Worm (Caenorhabditis elegans) whole organism, late embryonic: ENCODE data around the gene W10G11.2.

ENCODE experiments used
- C08G9.2 ChIP-seq: sonication (generic microtip); optimal IDR thresholded peaks from 2 replicates; lab custom pipeline; 2016; ENCODE audit warnings: mild to moderate bottlenecking, missing genetic modification characterization, moderate library complexity, missing compliant biosample characterization
- C38D4.7 ChIP-seq: fragments of 200-800 bp; sonication (Bioruptor generic); optimal IDR thresholded peaks from 2 replicates; lab custom pipeline; 2018; ENCODE audit warnings: mild to moderate bottlenecking, missing genetic modification characterization, moderate library complexity, missing compliant biosample characterization
- F13H6.1 ChIP-seq: sonication (generic microtip); optimal IDR thresholded peaks from 2 replicates; lab custom pipeline; 2016; ENCODE audit warnings: missing genetic modification characterization, missing compliant biosample characterization
- K02D7.2 ChIP-seq: sonication (generic microtip); optimal IDR thresholded peaks from 2 replicates; lab custom pipeline; 2017; ENCODE audit warnings: mild to moderate bottlenecking, missing genetic modification characterization, missing compliant biosample characterization
- Y22D7AL.16 ChIP-seq: sonication (generic microtip); optimal IDR thresholded peaks from 2 replicates; lab custom pipeline; 2016; ENCODE audit warnings: missing genetic modification characterization, missing compliant biosample characterization
- ahr-1 ChIP-seq: sonication (generic microtip); optimal IDR thresholded peaks from 2 replicates; lab custom pipeline; 2016; ENCODE audit warnings: missing genetic modification characterization, missing compliant biosample characterization
- ama-1 ChIP-seq: fragments of 150-350 bp; optimal IDR thresholded peaks from 2 replicates; lab custom pipeline; 2014
- ceh-14 ChIP-seq: sonication (generic microtip); optimal IDR thresholded peaks from 2 replicates; lab custom pipeline; 2016; ENCODE audit warnings: missing genotype, missing genetic modification characterization, missing compliant biosample characterization
- ceh-18 ChIP-seq: sonication (generic microtip); optimal IDR thresholded peaks from 2 replicates; lab custom pipeline; 2016; ENCODE audit warnings: missing genetic modification characterization, missing compliant biosample characterization
- ceh-19 ChIP-seq: fragments of 200-800 bp; sonication (Bioruptor generic); optimal IDR thresholded peaks from 2 replicates; lab custom pipeline; 2018; ENCODE audit warnings: mild to moderate bottlenecking, missing genetic modification characterization, missing compliant biosample characterization
- ceh-2 ChIP-seq: sonication (generic microtip); optimal IDR thresholded peaks from 2 replicates; lab custom pipeline; 2016; ENCODE audit warnings: missing genotype, missing genetic modification characterization, missing compliant biosample characterization
- ceh-24 ChIP-seq: sonication (generic microtip); optimal IDR thresholded peaks from 2 replicates; lab custom pipeline; 2016; ENCODE audit warnings: mild to moderate bottlenecking, missing genetic modification characterization, missing compliant biosample characterization
- ceh-30 ChIP-seq: fragments of 150-350 bp; optimal IDR thresholded peaks from 2 replicates; lab custom pipeline; 2014; ENCODE audit warnings: missing biosample characterization, missing genetic modification characterization
- ceh-31 ChIP-seq: sonication (generic microtip); optimal IDR thresholded peaks from 2 replicates; lab custom pipeline; 2016; ENCODE audit warnings: missing genetic modification characterization, missing compliant biosample characterization
- ceh-45 ChIP-seq: fragments of 200-800 bp; sonication (Bioruptor generic); IDR thresholded peaks from 2 replicates; pipeline ENCODE4 v1.3.6; 2022; ENCODE audit warnings: missing genetic modification reagents, missing genetic modification characterization, missing compliant biosample characterization
- ceh-6 ChIP-seq: fragments of 200-800 bp; sonication (Bioruptor generic); optimal IDR thresholded peaks from 2 replicates; lab custom pipeline; 2018; ENCODE audit warnings: mild to moderate bottlenecking, missing genetic modification characterization, missing compliant biosample characterization
- dmd-4 ChIP-seq: sonication (generic microtip); optimal IDR thresholded peaks from 2 replicates; lab custom pipeline; 2016; ENCODE audit warnings: borderline replicate concordance, missing genetic modification characterization, missing compliant biosample characterization
- elt-2 ChIP-seq: sonication (generic microtip); optimal IDR thresholded peaks from 2 replicates; lab custom pipeline; 2016; ENCODE audit warnings: missing genetic modification reagents, missing genetic modification characterization, missing compliant biosample characterization
- ets-4 ChIP-seq: sonication (generic microtip); optimal IDR thresholded peaks from 2 replicates; lab custom pipeline; 2016; ENCODE audit warnings: missing genetic modification characterization, missing compliant biosample characterization
- eyg-1 ChIP-seq: sonication (generic microtip); optimal IDR thresholded peaks from 2 replicates; lab custom pipeline; 2016; ENCODE audit warnings: missing genotype, missing genetic modification characterization, missing compliant biosample characterization
- fax-1 ChIP-seq: sonication (generic microtip); optimal IDR thresholded peaks from 2 replicates; lab custom pipeline; 2016; ENCODE audit warnings: missing genotype, missing genetic modification characterization, missing compliant biosample characterization
- fkh-10 ChIP-seq: fragments of 150-350 bp; optimal IDR thresholded peaks from 2 replicates; lab custom pipeline; 2014; ENCODE audit warnings: missing biosample characterization, missing genetic modification reagents, missing genetic modification characterization
- fkh-6 ChIP-seq: sonication (generic microtip); optimal IDR thresholded peaks from 2 replicates; lab custom pipeline; 2016; ENCODE audit warnings: missing genetic modification characterization, missing compliant biosample characterization
- gmeb-2 ChIP-seq: sonication (generic microtip); optimal IDR thresholded peaks from 2 replicates; lab custom pipeline; 2016; ENCODE audit warnings: missing genetic modification characterization, inconsistent platforms, missing compliant biosample characterization
- hlh-13 ChIP-seq: fragments of 200-800 bp; sonication (Bioruptor generic); optimal IDR thresholded peaks from 2 replicates; lab custom pipeline; 2018; ENCODE audit warnings: mild to moderate bottlenecking, missing genetic modification characterization, missing compliant biosample characterization
- hlh-30 ChIP-seq: sonication (generic microtip); optimal IDR thresholded peaks from 2 replicates; lab custom pipeline; 2017; ENCODE audit warnings: antibody characterized with exemption, missing genetic modification characterization, missing compliant biosample characterization; ENCODE audit not compliant: insufficient read depth
- hlh-6 ChIP-seq: sonication (generic microtip); optimal IDR thresholded peaks from 2 replicates; lab custom pipeline; 2016; ENCODE audit warnings: missing genotype, missing genetic modification characterization, missing compliant biosample characterization
- hlh-8 ChIP-seq: sonication (generic microtip); optimal IDR thresholded peaks from 2 replicates; lab custom pipeline; 2016; ENCODE audit warnings: missing genotype, missing genetic modification characterization, missing compliant biosample characterization
- lin-11 ChIP-seq: fragments of 200-800 bp; sonication (Bioruptor generic); optimal IDR thresholded peaks from 2 replicates; lab custom pipeline; 2018; ENCODE audit warnings: mild to moderate bottlenecking, missing genetic modification characterization, missing compliant biosample characterization
- mec-3 ChIP-seq: sonication (generic microtip); optimal IDR thresholded peaks from 2 replicates; lab custom pipeline; 2016; ENCODE audit warnings: borderline replicate concordance, missing genetic modification characterization, missing compliant biosample characterization
- nhr-11 ChIP-seq: fragments of 150-350 bp; optimal IDR thresholded peaks from 2 replicates; lab custom pipeline; 2014; ENCODE audit warnings: missing biosample characterization, missing genetic modification characterization
- nhr-232 ChIP-seq: sonication (generic microtip); optimal IDR thresholded peaks from 2 replicates; lab custom pipeline; 2016; ENCODE audit warnings: missing genetic modification characterization, missing compliant biosample characterization
- pat-9 ChIP-seq: fragments of 200-800 bp; sonication (Bioruptor generic); optimal IDR thresholded peaks from 2 replicates; lab custom pipeline; 2018; ENCODE audit warnings: mild to moderate bottlenecking, missing genetic modification characterization, moderate library complexity, missing compliant biosample characterization
- pax-1 ChIP-seq: fragments of 150-350 bp; optimal IDR thresholded peaks from 2 replicates; lab custom pipeline; 2014; ENCODE audit warnings: missing biosample characterization, missing genetic modification characterization
- pha-2 ChIP-seq: sonication (generic microtip); optimal IDR thresholded peaks from 2 replicates; lab custom pipeline; 2017; ENCODE audit warnings: mild to moderate bottlenecking, missing genetic modification characterization, missing compliant biosample characterization
- pha-4 ChIP-seq: fragments of 150-350 bp; optimal IDR thresholded peaks from 2 replicates; lab custom pipeline; 2018; ENCODE audit warnings: missing biosample characterization, missing genetic modification reagents, missing genetic modification characterization
- pros-1 ChIP-seq: fragments of 150-350 bp; optimal IDR thresholded peaks from 2 replicates; lab custom pipeline; 2014; ENCODE audit warnings: missing biosample characterization, missing genetic modification reagents, missing genetic modification characterization
- sox-2 ChIP-seq: fragments of 200-800 bp; sonication (Bioruptor generic); IDR thresholded peaks from 2 replicates; pipeline ENCODE4 v1.3.6; 2022; ENCODE audit warnings: missing genetic modification reagents, missing genetic modification characterization, missing compliant biosample characterization
- syd-9 ChIP-seq: sonication (generic microtip); optimal IDR thresholded peaks from 2 replicates; lab custom pipeline; 2016; ENCODE audit warnings: mild to moderate bottlenecking, missing genetic modification characterization, moderate library complexity, missing compliant biosample characterization
- tbx-2 ChIP-seq: sonication (generic microtip); optimal IDR thresholded peaks from 2 replicates; lab custom pipeline; 2016; ENCODE audit warnings: missing genetic modification characterization, missing compliant biosample characterization
- unc-3 ChIP-seq, 2 experiments: fragments of 200-800 bp in 1 of 2; sonication (Bioruptor generic) in 1 of 2; sonication (generic microtip) in 1 of 2; conservative IDR thresholded peaks in 1 of 2; optimal IDR thresholded peaks in 1 of 2; 2 replicates each; pipeline versions ENCODE4 v1.3.6 to Lab custom; 2016 to 2022; ENCODE audit warnings: missing compliant biosample characterization in 2 of 2, missing genetic modification characterization in 2 of 2, missing genetic modification reagents in 1 of 2
- unc-42 ChIP-seq: sonication (generic microtip); optimal IDR thresholded peaks from 2 replicates; lab custom pipeline; 2016; ENCODE audit warnings: missing genotype, missing genetic modification characterization, missing compliant biosample characterization
- unc-86 ChIP-seq: sonication (generic microtip); optimal IDR thresholded peaks from 2 replicates; lab custom pipeline; 2016; ENCODE audit warnings: missing genetic modification characterization, missing compliant biosample characterization
- zip-5 ChIP-seq: sonication (generic microtip); optimal IDR thresholded peaks from 2 replicates; lab custom pipeline; 2016; ENCODE audit warnings: missing genetic modification characterization, missing compliant biosample characterization

W10G11.2 gene

DNA sequence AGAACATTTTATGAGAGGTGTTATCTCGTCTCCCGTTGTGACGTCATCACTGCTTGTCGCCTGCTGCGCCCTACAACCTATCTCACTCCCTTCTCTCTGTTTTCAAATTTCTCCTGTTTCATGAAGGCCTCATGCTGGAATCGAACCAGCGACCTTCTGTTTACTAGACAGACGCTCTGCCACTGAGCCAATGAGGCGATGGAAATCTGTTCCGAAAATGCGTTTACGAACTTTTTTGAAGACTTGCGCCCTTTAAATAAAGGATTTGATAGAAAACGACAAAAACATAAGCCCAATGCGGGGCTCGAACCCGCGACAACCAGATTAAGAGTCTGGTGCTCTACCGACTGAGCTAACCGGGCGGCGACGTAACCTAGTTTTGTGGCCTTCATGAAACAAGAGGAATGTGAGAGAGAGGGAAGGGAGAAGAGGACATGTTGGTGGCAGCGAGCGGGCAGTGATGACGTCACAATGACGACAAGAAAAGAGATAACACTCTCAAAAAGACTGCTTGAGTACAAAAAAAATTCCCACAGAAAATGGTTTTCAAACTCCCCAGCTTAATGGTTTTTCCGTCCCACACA, 42.4 kb downstream of the W10G11.2 start, which contains the start of gene clec-126 (continued):
- TF ChIP-seq dmd-4 (tag; lab: Kevin White, UChicago) (peak; percentile 62), ceh-14 (tag; lab: Kevin White, UChicago) (peak; percentile 77), fax-1 (tag; lab: Kevin White, UChicago) (peak; percentile 44), pat-9 (tag; lab: Kevin White, UChicago) (peak; percentile 68), ceh-31 (tag; lab: Kevin White, UChicago) (peak; percentile 54), hlh-13 (peak; percentile 54), unc-42 (tag; lab: Kevin White, UChicago) (peak; percentile 85), tbx-2 (peak; percentile 76), hlh-30 (peak; percentile 43), hlh-8 (peak; percentile 9), ceh-24 (tag; lab: Kevin White, UChicago) (no peak), eyg-1 (tag; lab: Kevin White, UChicago) (peak; percentile 81), Y22D7AL.16 (peak; percentile 46), F13H6.1 (tag; lab: Kevin White, UChicago) (peak; percentile 12), sox-2 (GFP tag; lab: Robert Waterston, UW) (no peak; the same call in 1 of the 2 replicates), ceh-18 (peak; percentile 71), ahr-1 (tag; lab: Kevin White, UChicago) (no peak), syd-9 (tag; lab: Kevin White, UChicago) (peak; percentile 53), ets-4 (tag; lab: Kevin White, UChicago) (peak; percentile 5), nhr-232 (tag; lab: Kevin White, UChicago) (peak; percentile 72), pha-2 (tag; lab: Kevin White, UChicago) (peak; percentile 67), gmeb-2 (tag; lab: Kevin White, UChicago) (peak; percentile 52), elt-2 (tag; lab: Kevin White, UChicago) (peak; percentile 93), mec-3 (tag; lab: Kevin White, UChicago) (peak; percentile 0), pax-1 (no peak), C38D4.7 (GFP tag; lab: Kevin White, UChicago) (peak; percentile 75), fkh-10 (no peak), ceh-30 (no peak), lin-11 (tag; lab: Kevin White, UChicago) (peak; percentile 64), nhr-11 (no peak), pha-4 (tag; lab: Kevin White, UChicago) (no peak), fkh-6 (peak; percentile 76), ceh-19 (GFP tag; lab: Kevin White, UChicago) (peak; percentile 68), ceh-2 (peak; percentile 67), ceh-6 (peak; percentile 77), ceh-45 (GFP tag; lab: Robert Waterston, UW) (0 out of 2 replicates have a peak, but pooled peaks have one; percentile 7), unc-3 (GFP tag; conservative IDR thresholded peaks at IDR 0.05; lab: Robert Waterston, UW) (no peak), unc-3 (tag; optimal IDR thresholded peaks at IDR 0.05; lab: Kevin White, UChicago) (peak; percentile 50), ama-1 (lab: Kevin White, UChicago) (no peak), C08G9.2 (tag; lab: Kevin White, UChicago) (peak; percentile 67), hlh-6 (peak; percentile 85), K02D7.2 (tag; lab: Kevin White, UChicago) (peak; percentile 61), pros-1 (tag; lab: Kevin White, UChicago) (no peak), zip-5 (tag; lab: Kevin White, UChicago) (peak; percentile 65), unc-86 (tag; lab: Kevin White, UChicago) (peak; percentile 69)
